Fruit fly (Drosophila melanogaster): ENCODE results near the gene CG14195.

DNA sequence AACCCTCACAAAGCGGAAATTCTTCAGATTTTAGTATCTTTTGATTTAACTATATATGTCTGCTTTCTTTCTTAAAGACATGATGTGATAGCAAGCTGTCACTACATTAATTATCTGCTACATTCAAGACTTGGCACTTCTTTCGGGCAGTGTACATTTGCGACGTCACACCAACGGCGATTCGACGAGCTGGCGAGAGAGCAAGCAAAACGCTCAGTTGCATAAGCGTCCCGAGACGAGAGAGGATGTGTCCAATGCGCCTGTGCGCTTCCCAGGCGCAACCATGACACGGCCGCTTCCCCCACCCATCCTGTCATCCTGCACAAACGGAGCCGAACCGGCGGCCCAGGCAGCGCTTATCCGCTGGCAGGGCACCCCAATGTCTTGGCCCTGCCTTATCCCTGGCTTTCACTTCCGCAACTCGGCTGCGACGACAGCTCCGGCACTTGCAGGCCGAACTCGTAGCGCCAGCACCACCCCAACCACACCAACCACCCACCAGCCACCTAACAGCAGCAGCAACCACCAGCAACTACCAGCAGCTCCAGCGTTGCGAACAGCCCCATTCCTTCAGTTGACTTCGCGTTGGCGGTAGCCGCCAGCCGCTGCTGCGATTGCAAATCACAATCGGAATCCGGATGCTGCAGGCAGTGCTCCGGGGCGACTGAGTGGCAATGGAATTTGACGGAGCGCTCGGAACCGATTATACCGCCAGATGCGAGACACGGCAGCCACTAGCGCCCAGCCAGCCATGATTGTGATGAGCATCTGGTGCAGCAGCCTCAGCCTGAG, 36.7 kb upstream of the CG14195 start, which contains the start of gene Hs3st-B:
- TF ChIP-seq CrebA (GFP tag; optimal IDR thresholded peaks at IDR 0.05; ENCODE audit: borderline replicate concordance) (no peak), GATAd (GFP tag; optimal IDR thresholded peaks at IDR 0.05) (no peak), sage (GFP tag; optimal IDR thresholded peaks at IDR 0.05) (no peak), Hr83 (GFP tag; optimal IDR thresholded peaks at IDR 0.05; ENCODE audit: poor library complexity, severe bottlenecking) (no peak), pan (optimal IDR thresholded peaks at IDR 0.05) (no peak), Hr78 (GFP tag; optimal IDR thresholded peaks at IDR 0.05) (no peak), psq (GFP tag; optimal IDR thresholded peaks at IDR 0.05) (no peak), OdsH (GFP tag; optimal IDR thresholded peaks at IDR 0.05) (no peak), Dif (GFP tag; optimal IDR thresholded peaks at IDR 0.05; ENCODE audit: partially characterized antibody) (no peak), CG32264 (GFP tag; optimal IDR thresholded peaks at IDR 0.05) (no peak), Abd-B (GFP tag; optimal IDR thresholded peaks at IDR 0.05) (no peak)

All from whole organism, wandering third instar larva.